Worm (Caenorhabditis elegans): ENCODE results near the gene cyn-11.

DNA sequence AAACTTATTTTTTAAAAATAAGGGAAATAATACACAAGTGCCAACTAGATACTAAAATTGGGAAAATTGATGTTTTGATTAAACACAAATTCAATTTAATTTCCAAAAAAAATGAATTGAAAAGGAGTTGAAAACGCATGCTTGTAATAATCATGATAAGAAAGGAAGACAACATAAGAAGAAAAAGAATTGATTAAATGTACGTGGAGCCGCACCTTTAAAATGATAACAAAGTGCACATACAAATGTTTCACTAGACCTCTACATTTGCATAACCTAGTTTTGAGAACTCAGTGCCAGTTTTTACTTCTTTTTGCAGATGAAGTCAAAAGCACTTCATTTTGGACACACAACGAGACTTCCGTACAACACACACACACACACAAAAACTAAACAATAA is 45.7 kb upstream of the cyn-11 start:
- TF ChIP-seq nhr-120 (GFP tag; IDR thresholded peaks at IDR 0.05): no peak
- TF ChIP-seq ztf-18 (tag; optimal IDR thresholded peaks at IDR 0.05): no peak
- no peak for TF ChIP-seq pha-4 (tag; optimal IDR thresholded peaks at IDR 0.05)
- no peak for TF ChIP-seq unc-130 (GFP tag; optimal IDR thresholded peaks at IDR 0.05)
- TF ChIP-seq ama-1 (optimal IDR thresholded peaks at IDR 0.05): no peak
- no peak for TF ChIP-seq ama-1 (GFP tag; optimal IDR thresholded peaks at IDR 0.05)
- TF ChIP-seq dpl-1 (GFP tag; optimal IDR thresholded peaks at IDR 0.05): no peak
- no peak for TF ChIP-seq zfh-2 (GFP tag; conservative IDR thresholded peaks at IDR 0.05)
- no peak for TF ChIP-seq fkh-3 (tag; optimal IDR thresholded peaks at IDR 0.05)
- no peak for TF ChIP-seq snpc-1.1 (tag; optimal IDR thresholded peaks at IDR 0.05; ENCODE audit: insufficient read depth)
- no peak for TF ChIP-seq sdz-38 (tag; optimal IDR thresholded peaks at IDR 0.05)
